Worm (Caenorhabditis elegans) whole organism, L4 larva: ENCODE measurements around the gene lars-1.
A peak's percentile ranks its signal among the peaks of the same experiment; 100 is the strongest.

ENCODE experiments used
- F10B5.3 ChIP-seq: sonication (generic microtip); optimal IDR thresholded peaks from 2 replicates; lab custom pipeline; 2016; ENCODE audit warnings: mild to moderate bottlenecking, missing genetic modification characterization, missing compliant biosample characterization
- F26F4.8 ChIP-seq: fragments of 200-800 bp; sonication (Bioruptor generic); conservative IDR thresholded peaks from 2 replicates; pipeline ENCODE4 v1.3.6; 2022; ENCODE audit warnings: missing genetic modification characterization, missing compliant biosample characterization
- T20F7.1 ChIP-seq: fragments of 200-800 bp; sonication (Bioruptor generic); optimal IDR thresholded peaks from 2 replicates; lab custom pipeline; 2018; ENCODE audit warnings: mild to moderate bottlenecking, missing genetic modification characterization, missing compliant biosample characterization
- Y5F2A.4 ChIP-seq: fragments of 200-800 bp; sonication (Bioruptor generic); optimal IDR thresholded peaks from 2 replicates; lab custom pipeline; 2018; ENCODE audit warnings: mild to moderate bottlenecking, missing genetic modification characterization, missing compliant biosample characterization
- Y75B8A.6 ChIP-seq: fragments of 200-800 bp; sonication (Bioruptor generic); IDR thresholded peaks from 2 replicates; pipeline ENCODE4 v1.3.6; 2022; ENCODE audit warnings: missing genetic modification reagents, missing genetic modification characterization, missing compliant biosample characterization
- ZK337.2 ChIP-seq: fragments of 200-800 bp; sonication (Bioruptor generic); IDR thresholded peaks from 2 replicates; pipeline ENCODE4 v1.3.6; 2022; ENCODE audit warnings: missing genetic modification reagents, missing genetic modification characterization, missing compliant biosample characterization
- ZK546.5 ChIP-seq, 2 experiments: sonication (generic microtip); optimal IDR thresholded peaks; 2 replicates each; lab custom pipeline; 2017; ENCODE audit warnings: missing biosample characterization in 2 of 2, missing genetic modification characterization in 2 of 2
- aha-1 ChIP-seq: fragments of 150-350 bp; peaks from one replicate; lab custom pipeline; 2014; ENCODE audit warnings: missing biosample characterization, missing genetic modification characterization
- attf-4 ChIP-seq: sonication (generic microtip); optimal IDR thresholded peaks from 3 replicates; lab custom pipeline; 2017; ENCODE audit warnings: missing biosample characterization, missing genetic modification characterization
- ceh-20 ChIP-seq: fragments of 200-800 bp; sonication (Bioruptor generic); IDR thresholded peaks from 2 replicates; pipeline ENCODE4 v1.3.6; 2022; ENCODE audit warnings: missing genetic modification reagents, missing genetic modification characterization, missing compliant biosample characterization
- ceh-28 ChIP-seq: fragments of 150-350 bp; optimal IDR thresholded peaks from 2 replicates; lab custom pipeline; 2014; ENCODE audit warnings: missing biosample characterization, missing genetic modification reagents, missing genetic modification characterization
- ceh-44 ChIP-seq: fragments of 200-800 bp; sonication (Bioruptor generic); IDR thresholded peaks from 2 replicates; pipeline ENCODE4 v1.3.6; 2022; ENCODE audit warnings: missing genetic modification reagents, missing genetic modification characterization, missing compliant biosample characterization
- ceh-62 ChIP-seq: sonication (generic microtip); optimal IDR thresholded peaks from 2 replicates; lab custom pipeline; 2017; ENCODE audit warnings: missing biosample characterization, missing genetic modification characterization
- daf-12 ChIP-seq: fragments of 150-350 bp; optimal IDR thresholded peaks from 2 replicates; lab custom pipeline; 2014; ENCODE audit warnings: missing biosample characterization, missing genetic modification reagents, missing genetic modification characterization
- daf-16 ChIP-seq, 3 experiments: sonication (generic microtip); optimal IDR thresholded peaks; 2 replicates each; lab custom pipeline; 2016 to 2017; ENCODE audit warnings: missing genetic modification characterization in 3 of 3, missing genetic modification reagents in 3 of 3, mild to moderate bottlenecking in 2 of 3, missing compliant biosample characterization in 2 of 3, missing biosample characterization in 1 of 3, moderate library complexity in 1 of 3
- daf-19 ChIP-seq: fragments of 200-800 bp; sonication (Bioruptor generic); conservative IDR thresholded peaks from 2 replicates; pipeline ENCODE4 v1.3.6; 2022; ENCODE audit warnings: missing genetic modification characterization, missing compliant biosample characterization
- daf-8 ChIP-seq: fragments of 200-800 bp; sonication (Bioruptor generic); IDR thresholded peaks from 2 replicates; pipeline ENCODE4 v1.3.6; 2022; ENCODE audit warnings: missing genetic modification characterization, missing compliant biosample characterization
- dmd-6 ChIP-seq: fragments of 200-800 bp; sonication (Bioruptor generic); IDR thresholded peaks from 2 replicates; pipeline ENCODE4 v1.3.6; 2022; ENCODE audit warnings: missing genetic modification reagents, missing genetic modification characterization, missing compliant biosample characterization
- dmd-9 ChIP-seq: fragments of 200-800 bp; sonication (Bioruptor generic); IDR thresholded peaks from 2 replicates; pipeline ENCODE4 v1.3.6; 2022; ENCODE audit warnings: missing genetic modification reagents, missing genetic modification characterization, missing compliant biosample characterization
- dpl-1 ChIP-seq: fragments of 150-350 bp; optimal IDR thresholded peaks from 2 replicates; lab custom pipeline; 2014; ENCODE audit warnings: missing biosample characterization, missing genetic modification reagents, missing genetic modification characterization
- duxl-1 ChIP-seq: sonication (generic microtip); optimal IDR thresholded peaks from 2 replicates; lab custom pipeline; 2016; ENCODE audit warnings: mild to moderate bottlenecking, missing genetic modification characterization, moderate library complexity, missing compliant biosample characterization; ENCODE audit not compliant: poor library complexity
- fkh-10 ChIP-seq: fragments of 150-350 bp; optimal IDR thresholded peaks from 2 replicates; lab custom pipeline; 2014; ENCODE audit warnings: missing biosample characterization, missing genetic modification reagents, missing genetic modification characterization
- fos-1 ChIP-seq: fragments of 150-350 bp; optimal IDR thresholded peaks from 2 replicates; lab custom pipeline; 2014; ENCODE audit warnings: missing biosample characterization, missing genetic modification characterization
- hif-1 ChIP-seq, 2 experiments: sonication (generic microtip); optimal IDR thresholded peaks; 2 replicates each; lab custom pipeline; 2016 to 2017; ENCODE audit warnings: missing compliant biosample characterization in 2 of 2, missing genetic modification characterization in 2 of 2, missing genetic modification reagents in 2 of 2, missing genotype in 2 of 2, mild to moderate bottlenecking in 1 of 2
- hlh-11 ChIP-seq: fragments of 200-800 bp; sonication (Bioruptor generic); optimal IDR thresholded peaks from 2 replicates; lab custom pipeline; 2018; ENCODE audit warnings: mild to moderate bottlenecking, missing genetic modification characterization, missing compliant biosample characterization
- lim-7 ChIP-seq: fragments of 200-800 bp; sonication (Bioruptor generic); IDR thresholded peaks from 2 replicates; pipeline ENCODE4 v1.3.6; 2022; ENCODE audit warnings: missing genetic modification characterization, missing compliant biosample characterization
- lin-1 ChIP-seq: fragments of 200-800 bp; sonication (Bioruptor generic); IDR thresholded peaks from 2 replicates; pipeline ENCODE4 v1.3.6; 2022; ENCODE audit warnings: missing genetic modification reagents, missing genetic modification characterization, missing compliant biosample characterization
- lin-13 ChIP-seq: fragments of 150-350 bp; optimal IDR thresholded peaks from 2 replicates; lab custom pipeline; 2014; ENCODE audit warnings: missing biosample characterization, missing genetic modification reagents, missing genetic modification characterization
- lsy-2 ChIP-seq, 2 experiments: fragments of 150-350 bp in 1 of 2; sonication (generic microtip) in 1 of 2; optimal IDR thresholded peaks; 2 replicates each; lab custom pipeline; 2014 to 2017; ENCODE audit warnings: missing biosample characterization in 2 of 2, missing genetic modification characterization in 2 of 2
- madf-5 ChIP-seq, 2 experiments: fragments of 200-800 bp; sonication (Bioruptor generic); IDR thresholded peaks; 2 replicates each; pipeline ENCODE4 v1.3.6; 2022; ENCODE audit warnings: missing compliant biosample characterization in 2 of 2, missing genetic modification characterization in 2 of 2
- mdt-29 ChIP-seq: fragments of 200-800 bp; sonication (Bioruptor generic); IDR thresholded peaks from 2 replicates; pipeline ENCODE4 v1.3.6; 2022; ENCODE audit warnings: missing genetic modification reagents, missing genetic modification characterization, missing compliant biosample characterization
- nhr-11 ChIP-seq: fragments of 150-350 bp; optimal IDR thresholded peaks from 2 replicates; lab custom pipeline; 2014; ENCODE audit warnings: missing biosample characterization, missing genetic modification characterization
- nhr-237 ChIP-seq: sonication (generic microtip); optimal IDR thresholded peaks from 2 replicates; lab custom pipeline; 2017; ENCODE audit warnings: missing biosample characterization, missing genetic modification characterization
- nhr-25 ChIP-seq: sonication (generic microtip); optimal IDR thresholded peaks from 2 replicates; lab custom pipeline; 2017; ENCODE audit warnings: missing genetic modification characterization, mild to moderate bottlenecking, missing compliant biosample characterization, antibody characterized with exemption, moderate library complexity, borderline replicate concordance; ENCODE audit not compliant: insufficient read depth
- nhr-28 ChIP-seq: fragments of 150-350 bp; optimal IDR thresholded peaks from 2 replicates; lab custom pipeline; 2014; ENCODE audit warnings: missing biosample characterization, missing genetic modification characterization
- nhr-41 ChIP-seq: fragments of 200-800 bp; sonication (Bioruptor generic); IDR thresholded peaks from 2 replicates; pipeline ENCODE4 v1.3.6; 2022; ENCODE audit warnings: missing genetic modification reagents, missing genetic modification characterization, missing compliant biosample characterization
- nhr-42 ChIP-seq: fragments of 200-800 bp; sonication (Bioruptor generic); IDR thresholded peaks from 2 replicates; pipeline ENCODE4 v1.3.6; 2022; ENCODE audit warnings: missing genetic modification characterization, missing compliant biosample characterization
- nhr-76 ChIP-seq: fragments of 150-350 bp; optimal IDR thresholded peaks from 2 replicates; lab custom pipeline; 2014; ENCODE audit warnings: missing biosample characterization, missing genetic modification characterization
- nhr-77 ChIP-seq: fragments of 150-350 bp; optimal IDR thresholded peaks from 2 replicates; lab custom pipeline; 2014; ENCODE audit warnings: missing biosample characterization, missing genetic modification characterization
- pqm-1 ChIP-seq: sonication (generic microtip); optimal IDR thresholded peaks from 2 replicates; lab custom pipeline; 2017; ENCODE audit warnings: missing biosample characterization, missing genetic modification characterization
- rbr-2 ChIP-seq: sonication (generic microtip); optimal IDR thresholded peaks from 2 replicates; lab custom pipeline; 2016; ENCODE audit warnings: missing genotype, missing genetic modification characterization, missing compliant biosample characterization
- set-16 ChIP-seq: fragments of 200-800 bp; sonication (Bioruptor generic); IDR thresholded peaks from 2 replicates; pipeline ENCODE4 v1.3.6; 2022; ENCODE audit warnings: missing genetic modification reagents, missing genetic modification characterization, missing compliant biosample characterization
- tra-1 ChIP-seq: fragments of 200-800 bp; sonication (Bioruptor generic); IDR thresholded peaks from 2 replicates; pipeline ENCODE4 v1.3.6; 2022; ENCODE audit warnings: missing genetic modification reagents, missing genetic modification characterization, missing compliant biosample characterization
- unc-39 ChIP-seq: sonication (generic microtip); optimal IDR thresholded peaks from 2 replicates; lab custom pipeline; 2017; ENCODE audit warnings: missing biosample characterization, missing genetic modification characterization
- vab-7 ChIP-seq: fragments of 200-800 bp; sonication (Bioruptor generic); IDR thresholded peaks from 2 replicates; pipeline ENCODE4 v1.3.6; 2022; ENCODE audit warnings: missing genetic modification reagents, missing genetic modification characterization, missing compliant biosample characterization
- zfp-3 ChIP-seq: fragments of 200-800 bp; sonication (Bioruptor generic); conservative IDR thresholded peaks from 2 replicates; pipeline ENCODE4 v1.3.6; 2022; ENCODE audit warnings: missing genetic modification reagents, missing genetic modification characterization, missing compliant biosample characterization
- zip-2 ChIP-seq: fragments of 150-350 bp; optimal IDR thresholded peaks from 2 replicates; lab custom pipeline; 2014; ENCODE audit warnings: missing biosample characterization, missing genetic modification characterization
- ztf-11 ChIP-seq: fragments of 150-350 bp; optimal IDR thresholded peaks from 2 replicates; lab custom pipeline; 2014; ENCODE audit warnings: missing biosample characterization, missing genetic modification characterization

The lars-1 gene

DNA sequence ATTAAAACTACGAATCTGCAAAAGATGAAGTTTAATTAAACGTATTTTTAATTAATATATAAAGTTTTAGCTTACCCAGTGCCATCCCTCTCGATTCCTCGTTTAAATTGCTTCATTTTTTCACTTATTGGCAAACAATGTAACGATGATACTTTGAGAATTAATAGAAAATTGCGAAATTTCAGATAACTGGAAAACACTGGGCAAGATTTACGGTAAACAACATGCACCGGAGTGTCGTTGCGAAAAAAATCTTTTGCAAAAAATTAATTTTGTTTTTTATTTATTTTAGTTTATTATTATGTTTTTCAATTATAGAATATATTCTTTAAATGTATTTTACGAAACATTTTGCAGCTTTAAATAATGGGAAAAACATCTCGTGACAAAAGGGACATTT is 17.5 kb upstream of the lars-1 start, which contains the start of the genes pelo-1 and R74.7 (continued):
- no peak for TF ChIP-seq daf-16 (GFP tag; optimal IDR thresholded peaks at IDR 0.05; lab: Kevin White, UChicago)
- TF ChIP-seq daf-16 (tag; optimal IDR thresholded peaks at IDR 0.05; lab: Kevin White, UChicago) = peak; percentile 21
- no peak for TF ChIP-seq nhr-28 (tag; lab: Kevin White, UChicago)
- no peak for TF ChIP-seq ceh-62
- TF ChIP-seq lin-13 (GFP tag; lab: Kevin White, UChicago) = no peak
- no peak for TF ChIP-seq nhr-42 (GFP tag; lab: Robert Waterston, UW)
- no peak for TF ChIP-seq F10B5.3 (tag; lab: Kevin White, UChicago)
- no peak for TF ChIP-seq pqm-1 (tag; lab: Kevin White, UChicago)
- TF ChIP-seq nhr-237 (tag; lab: Kevin White, UChicago) = no peak
- TF ChIP-seq nhr-77 (tag; lab: Kevin White, UChicago) = peak; percentile 11
- no peak for TF ChIP-seq nhr-41
- no peak for TF ChIP-seq daf-12 (tag; lab: Kevin White, UChicago)
- no peak for TF ChIP-seq unc-39 (tag; lab: Kevin White, UChicago)
- TF ChIP-seq madf-5 (GFP tag; IDR thresholded peaks at IDR 0.05; lab: Robert Waterston, UW) = no peak
- no peak for TF ChIP-seq fos-1
- TF ChIP-seq daf-19 (GFP tag; lab: Robert Waterston, UW) = no peak
- no peak for TF ChIP-seq hlh-11 (tag; lab: Kevin White, UChicago)
- TF ChIP-seq attf-4 (tag; lab: Kevin White, UChicago) = no peak
- TF ChIP-seq, all 104 proteins: peak for 8

- no peak for TF ChIP-seq tra-1 (GFP tag; lab: Robert Waterston, UW)
- no peak for TF ChIP-seq ceh-28 (tag; lab: Kevin White, UChicago)
- no peak for TF ChIP-seq ZK546.5 (tag; optimal IDR thresholded peaks at IDR 0.05; lab: Kevin White, UChicago)
- no peak for TF ChIP-seq lin-1 (GFP tag; lab: Robert Waterston, UW)
- TF ChIP-seq ztf-11 (tag; lab: Kevin White, UChicago) = no peak
- no peak for TF ChIP-seq ceh-20
- no peak for TF ChIP-seq Y75B8A.6 (GFP tag; lab: Robert Waterston, UW)
- TF ChIP-seq, all 104 proteins: peak for 0
These were observed 10.4 kb upstream of the lars-1 start, which contains the start of gene asd-1 for ce11 chrIII:4196988-4197384. TSS of gene asd-1 (plus strand) at chrIII:4197285.

DNA sequence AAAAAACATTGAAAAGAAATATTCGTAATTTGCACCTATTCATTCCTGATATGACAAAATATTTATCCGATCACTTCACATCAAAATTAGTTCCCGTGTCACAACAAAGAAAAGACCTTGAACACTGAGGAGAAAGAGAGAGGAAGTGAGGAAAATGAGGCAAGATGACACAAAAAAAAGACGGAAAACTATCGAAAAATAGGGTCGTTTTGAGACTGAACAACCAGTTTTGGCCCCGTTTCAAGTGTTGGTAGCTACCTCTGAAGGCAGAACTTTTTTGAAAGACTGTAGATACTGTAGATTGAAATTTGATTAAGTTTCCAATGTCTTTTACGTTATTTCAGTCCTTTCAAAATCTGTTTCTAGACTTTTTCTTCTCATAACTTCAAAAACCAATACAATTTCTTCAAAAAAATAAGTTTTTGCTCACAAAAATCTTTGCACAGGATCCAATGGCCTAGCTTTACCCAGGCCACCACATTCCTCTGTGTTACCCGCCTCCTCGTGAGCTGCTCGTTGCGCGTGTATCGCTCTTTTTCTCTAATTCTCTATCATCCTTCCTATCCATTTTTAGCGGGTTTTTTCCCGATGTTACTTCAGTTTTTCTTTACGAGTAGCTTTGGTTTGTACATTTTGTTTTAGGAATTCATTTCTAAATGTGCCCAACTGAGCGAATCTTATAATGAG is 9.8 kb upstream of the lars-1 start:
- TF ChIP-seq daf-8 = no peak
- TF ChIP-seq aha-1 (tag; lab: Kevin White, UChicago) = peak; percentile 87
- TF ChIP-seq zfp-3 (GFP tag; lab: Robert Waterston, UW) = no peak
- TF ChIP-seq dmd-9 (GFP tag; lab: Robert Waterston, UW) = no peak
- no peak for TF ChIP-seq T20F7.1 (GFP tag; lab: Kevin White, UChicago)
- TF ChIP-seq lim-7 (GFP tag; lab: Robert Waterston, UW) = no peak
- TF ChIP-seq ceh-44 (GFP tag; lab: Robert Waterston, UW) = no peak
- TF ChIP-seq nhr-25 (tag; lab: Kevin White, UChicago) = no peak
- no peak for TF ChIP-seq nhr-76 (tag; lab: Kevin White, UChicago)
- no peak for TF ChIP-seq F26F4.8 (GFP tag; lab: Robert Waterston, UW)
- TF ChIP-seq fkh-10 (GFP tag; lab: Kevin White, UChicago) = peak; percentile 12
- TF ChIP-seq vab-7 (GFP tag; lab: Robert Waterston, UW) = no peak
- 0 out of 2 replicates have a peak, but pooled peaks have one; percentile 9 for TF ChIP-seq dmd-6 (GFP tag; lab: Robert Waterston, UW)
- no peak for TF ChIP-seq set-16
- TF ChIP-seq lsy-2 (tag; optimal IDR thresholded peaks at IDR 0.05; lab: Kevin White, UChicago) = peak; percentile 49 to 82
- TF ChIP-seq dpl-1 (GFP tag; lab: Kevin White, UChicago) = peak; percentile 42
- no peak for TF ChIP-seq ztf-11 (tag; lab: Kevin White, UChicago)
- peak in 1 of 2 experiments; percentile 67 for TF ChIP-seq hif-1 (tag; optimal IDR thresholded peaks at IDR 0.05; lab: Kevin White, UChicago)
- TF ChIP-seq zip-2 (tag; lab: Kevin White, UChicago) = no peak
- no peak for TF ChIP-seq duxl-1 (tag; lab: Kevin White, UChicago)
- no peak for TF ChIP-seq nhr-11
- TF ChIP-seq rbr-2 (tag; lab: Kevin White, UChicago) = peak; percentile 45
- TF ChIP-seq Y5F2A.4 = no peak
- TF ChIP-seq mdt-29 (GFP tag; lab: Robert Waterston, UW) = no peak
- no peak for TF ChIP-seq ZK337.2 (GFP tag; lab: Robert Waterston, UW)
